Fruit fly (Drosophila melanogaster): Measurements from ENCODE around the gene CG7166.

DNA sequence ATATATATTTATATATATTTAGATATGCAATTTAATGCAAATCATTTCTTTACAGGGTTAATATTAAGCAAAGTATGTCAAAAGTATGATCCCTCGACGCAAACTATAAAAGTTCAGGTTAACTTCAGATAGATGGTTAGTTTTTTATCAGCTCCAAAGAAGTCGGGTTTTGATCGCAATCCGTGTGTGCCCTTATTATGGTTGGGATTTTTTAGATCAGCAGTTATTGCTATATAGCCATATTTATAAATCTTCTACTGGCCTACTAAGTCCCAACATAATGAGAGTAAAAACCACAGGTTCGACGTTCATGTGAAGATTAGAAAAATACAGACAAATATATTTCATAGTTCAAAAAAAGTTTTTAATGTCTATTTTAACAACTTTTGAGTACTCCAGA, 51.6 kb downstream of the CG7166 start, which contains the start of gene EMC10:
- no peak for TF ChIP-seq prd (optimal IDR thresholded peaks at IDR 0.05)
- no peak for TF ChIP-seq prd (GFP tag; IDR thresholded peaks at IDR 0.05)
- no peak for TF ChIP-seq tup (GFP tag; optimal IDR thresholded peaks at IDR 0.05)
- no peak for TF ChIP-seq CG11085 (GFP tag; IDR thresholded peaks at IDR 0.05)
- no peak for TF ChIP-seq CG31441 (GFP tag; IDR thresholded peaks at IDR 0.05)
- TF ChIP-seq toy (GFP tag; IDR thresholded peaks at IDR 0.05) = no peak
- TF ChIP-seq HmgZ (tag; optimal IDR thresholded peaks at IDR 0.05) = no peak
- no peak for TF ChIP-seq kah (GFP tag; optimal IDR thresholded peaks at IDR 0.05)
- no peak for TF ChIP-seq sc (optimal IDR thresholded peaks at IDR 0.05)
- TF ChIP-seq sc (GFP tag; optimal IDR thresholded peaks at IDR 0.05) = no peak
- TF ChIP-seq Neu2 (GFP tag; optimal IDR thresholded peaks at IDR 0.05; ENCODE audit: borderline replicate concordance) = no peak
- no peak for TF ChIP-seq Chrac-16 (GFP tag; optimal IDR thresholded peaks at IDR 0.05)
- TF ChIP-seq sens (GFP tag) = no peak
- no peak for TF ChIP-seq schlank (tag; optimal IDR thresholded peaks at IDR 0.05)

Measured in whole organism, embryonic.